Worm (Caenorhabditis elegans) whole organism, dauer: ENCODE data around the gene nlp-76.
"Not testable (repeated sequence)": the region's sequence is repeated elsewhere in the genome, so short reads cannot be mapped to it uniquely, and the experiment has no call there.

ENCODE experiments used
- unc-62 ChIP-seq: sonication (generic microtip); optimal IDR thresholded peaks from 2 replicates; lab custom pipeline; 2017; ENCODE audit warnings: missing biosample characterization, missing genetic modification reagents, missing genetic modification characterization

nlp-76 gene

DNA sequence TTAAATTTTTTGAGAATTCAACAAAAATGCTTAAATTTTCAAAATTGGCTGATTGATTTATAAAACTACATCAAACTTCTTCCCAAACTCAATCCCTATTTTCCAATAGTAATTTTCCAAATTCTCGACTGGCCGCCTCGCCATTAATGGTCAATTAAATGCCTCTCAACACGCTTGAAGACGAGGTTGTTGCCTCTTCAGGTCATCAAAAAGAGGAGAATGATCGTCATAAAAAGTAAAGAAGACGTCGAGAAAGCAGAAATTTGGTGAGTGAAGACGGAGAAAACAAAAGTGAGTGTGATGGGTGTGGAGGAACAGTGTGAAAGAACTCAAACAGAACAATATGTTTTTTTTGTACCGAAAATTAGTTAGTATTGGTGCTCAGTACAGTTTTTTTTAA, 22.7 kb downstream of the nlp-76 start:
- no peak for TF ChIP-seq unc-62 (GFP tag; lab: Kevin White, UChicago)

DNA sequence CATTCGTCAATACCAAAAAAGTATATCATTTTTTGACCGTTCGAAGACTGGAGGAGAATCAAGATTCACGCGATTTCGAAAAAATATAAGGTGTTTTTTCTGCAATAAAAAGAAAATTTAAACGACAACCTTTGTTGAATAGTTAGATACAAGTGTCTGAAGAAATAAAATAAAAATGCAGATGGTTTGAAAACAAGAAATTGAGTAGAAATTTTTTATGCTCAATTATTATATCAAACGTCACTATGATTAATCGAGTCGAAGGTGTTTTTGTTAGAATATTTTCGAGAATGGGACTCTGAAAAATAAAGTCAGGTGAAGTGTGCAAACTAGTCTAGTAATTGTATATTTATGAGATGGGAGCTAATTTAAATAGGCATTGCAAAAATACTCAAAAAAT, 23.2 kb downstream of the nlp-76 start, which contains the start of gene R09A8.5:
R09A8.5 (minus strand) TSS at position 101 of the 400 bp plus-strand sequence.
- no peak for TF ChIP-seq unc-62 (GFP tag; lab: Kevin White, UChicago)

- TF ChIP-seq unc-62 (GFP tag; lab: Kevin White, UChicago), result no peak
Observed at ce11 chrX:12637978-12638377, 25.7 kb downstream of the nlp-76 start.

DNA sequence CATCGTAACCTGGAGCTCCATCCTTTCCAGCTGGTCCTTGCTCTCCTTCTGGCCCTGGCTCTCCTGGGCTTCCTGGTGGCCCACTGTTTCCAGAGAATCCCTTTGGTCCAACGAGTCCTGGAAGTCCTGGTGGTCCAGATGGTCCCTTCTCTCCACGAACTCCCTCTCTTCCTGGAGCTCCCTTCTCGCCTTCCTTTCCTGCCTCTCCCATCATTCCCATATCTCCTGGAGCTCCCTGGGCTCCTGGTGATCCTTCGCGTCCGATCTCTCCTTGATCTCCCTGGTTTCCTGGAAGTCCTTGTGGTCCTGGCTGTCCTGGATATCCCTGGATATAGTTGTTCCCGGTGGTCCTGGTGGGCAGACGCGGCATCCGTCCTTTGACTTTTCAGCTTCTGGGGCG, 27.5 kb downstream of the nlp-76 start:
- no peak for TF ChIP-seq unc-62 (GFP tag; lab: Kevin White, UChicago)

DNA sequence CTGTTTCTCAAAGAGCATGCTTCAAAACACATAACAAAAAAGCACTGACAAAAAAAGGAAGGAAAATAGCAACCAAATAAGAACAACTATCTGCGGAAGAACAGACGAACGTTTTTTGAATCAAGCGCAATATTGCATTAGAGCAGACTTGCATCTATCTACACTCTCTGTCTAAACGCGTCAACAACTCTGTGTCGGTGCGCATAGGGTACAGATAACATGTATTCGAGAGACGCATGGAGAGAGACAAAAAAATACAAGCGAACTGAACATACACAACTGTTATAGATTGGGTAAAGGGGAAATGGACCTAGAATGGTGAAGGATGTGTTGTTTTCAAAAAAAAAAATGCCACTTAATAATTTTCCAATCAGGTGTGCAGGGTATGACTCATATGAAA, 28.7 kb downstream of the nlp-76 start:
- TF ChIP-seq unc-62 (GFP tag; lab: Kevin White, UChicago), result no peak

DNA sequence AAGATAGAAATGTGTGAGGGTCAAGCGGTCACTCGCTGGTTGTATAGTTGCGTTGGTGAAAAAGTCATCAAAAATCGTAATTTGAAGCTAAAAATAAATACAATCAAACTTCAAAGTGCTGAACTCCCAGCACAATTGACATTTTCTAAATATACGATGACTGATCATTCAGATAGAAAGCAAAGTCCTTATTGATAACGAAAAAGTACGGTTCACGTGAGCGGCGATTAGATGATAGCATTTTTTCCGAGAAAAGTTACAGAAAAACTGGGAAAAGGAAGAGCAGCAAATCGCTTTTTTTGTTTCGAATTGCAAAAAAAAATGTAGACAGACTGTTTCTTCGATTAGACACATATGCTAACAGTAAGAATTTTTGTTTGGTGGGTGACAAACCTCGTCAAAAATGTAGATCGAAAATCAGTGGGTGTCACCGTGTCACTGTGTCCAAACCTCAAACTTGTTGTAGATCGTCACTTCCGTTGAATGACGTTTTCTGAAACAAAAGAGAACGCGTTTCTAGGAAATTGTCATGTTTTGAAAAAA, 29.8 kb downstream of the nlp-76 start, which contains the start of gene ivns-1:
ivns-1 (minus strand) TSS at position 493 of the 543 bp plus-strand sequence.
- TF ChIP-seq unc-62 (GFP tag; lab: Kevin White, UChicago), result no peak

DNA sequence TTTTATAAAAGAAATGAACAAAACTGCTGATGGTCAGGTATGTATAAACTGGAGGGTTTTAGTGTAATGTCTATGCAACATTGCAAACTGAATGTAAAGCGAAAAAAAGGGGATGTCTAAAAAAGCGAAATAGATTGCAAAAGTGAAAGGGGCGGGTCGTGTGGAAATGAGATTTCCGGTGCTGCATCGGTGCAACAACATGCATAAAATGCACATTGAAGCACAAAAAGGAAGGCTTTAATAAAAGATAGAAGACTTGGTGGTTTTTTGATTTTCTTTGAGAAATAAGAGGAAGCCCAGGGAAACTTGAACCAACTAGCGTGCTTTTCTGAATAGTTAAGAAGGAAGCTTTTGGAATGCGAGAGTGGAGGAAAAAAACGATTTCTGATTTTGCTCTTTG, 31.0 kb downstream of the nlp-76 start:
- TF ChIP-seq unc-62 (GFP tag; lab: Kevin White, UChicago), result no peak

ce11 chrX:12631446-12631845, 32.3 kb downstream of the nlp-76 start:
- no peak for TF ChIP-seq unc-62 (GFP tag; lab: Kevin White, UChicago)

DNA sequence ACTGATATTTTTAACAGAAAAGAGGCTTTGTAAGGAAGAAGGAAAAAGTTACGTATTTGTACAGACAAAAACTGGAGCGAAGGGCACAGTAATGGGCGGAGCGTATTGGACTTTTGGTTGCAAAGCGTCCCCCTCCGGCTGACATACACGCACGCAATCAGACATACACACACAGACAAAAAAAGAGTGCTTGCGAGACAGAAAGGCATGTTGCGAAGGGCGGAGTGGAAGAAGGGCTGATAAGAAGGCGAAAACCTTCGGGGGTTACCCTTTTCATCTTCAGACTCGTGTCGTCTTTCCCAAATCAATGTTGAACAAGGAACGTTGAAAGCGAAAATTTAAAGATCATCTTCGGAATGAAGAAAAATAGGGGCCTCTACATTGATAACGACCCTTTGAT, 33.1 kb downstream of the nlp-76 start:
- no peak for TF ChIP-seq unc-62 (GFP tag; lab: Kevin White, UChicago)

DNA sequence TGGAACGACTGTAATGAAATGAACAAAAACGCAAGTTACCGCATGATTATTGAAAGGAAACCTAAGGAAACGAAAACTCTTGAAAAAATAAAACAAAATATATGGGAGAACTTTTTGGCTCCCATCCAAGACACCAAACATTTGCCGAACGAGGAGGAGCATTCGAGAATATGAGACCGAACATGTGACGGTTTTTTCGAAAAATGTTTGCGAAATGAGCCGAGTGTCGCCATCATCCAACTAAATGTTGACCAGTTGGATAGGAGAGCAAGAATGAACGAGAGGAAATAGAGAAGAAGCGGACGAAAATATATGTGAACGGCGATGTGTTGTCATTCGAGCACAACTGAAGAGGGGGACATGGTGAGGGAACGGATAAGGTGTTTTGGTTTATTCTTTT, 33.7 kb downstream of the nlp-76 start:
- TF ChIP-seq unc-62 (GFP tag; lab: Kevin White, UChicago), result no peak

DNA sequence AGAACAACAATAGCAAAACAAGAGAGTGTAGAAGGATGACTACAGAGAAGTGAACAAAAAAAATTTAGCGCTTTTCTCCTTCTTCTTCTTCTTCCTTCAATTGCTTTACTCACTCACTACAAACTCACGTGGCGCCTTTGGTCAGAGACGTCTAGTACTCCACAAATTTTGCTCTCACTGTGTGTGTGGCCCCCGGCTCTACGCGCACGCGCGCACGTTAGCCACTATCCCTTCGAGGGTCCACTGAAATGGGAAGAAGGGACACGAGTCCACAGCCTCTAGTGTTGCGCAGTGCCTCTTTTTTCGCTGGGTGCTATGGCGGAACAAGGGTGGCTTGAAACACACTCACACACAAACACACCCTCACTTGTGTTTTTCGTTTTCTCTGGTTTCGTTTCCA, 34.4 kb downstream of the nlp-76 start:
- no peak for TF ChIP-seq unc-62 (GFP tag; lab: Kevin White, UChicago)

DNA sequence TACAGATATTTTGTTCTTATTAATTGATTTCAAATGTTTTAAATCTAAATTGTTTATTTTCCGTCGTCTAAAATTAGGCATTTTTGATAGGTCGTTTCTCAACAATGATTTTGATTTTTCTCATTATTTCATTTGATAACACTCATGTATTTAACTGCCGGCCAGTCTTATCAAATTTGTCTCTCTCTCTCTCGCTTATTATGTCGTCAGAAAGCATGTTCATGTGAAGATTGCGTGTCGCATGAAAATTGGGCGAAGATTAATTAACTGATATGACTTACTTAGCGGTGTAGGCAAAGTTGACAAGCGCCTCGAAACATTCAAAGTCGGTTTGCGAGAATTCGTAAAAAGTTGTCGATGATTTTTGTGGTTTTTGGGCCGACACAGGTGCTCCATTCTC, 35.9 kb downstream of the nlp-76 start:
- no peak for TF ChIP-seq unc-62 (GFP tag; lab: Kevin White, UChicago)

ce11 chrX:12620310-12620709, 43.4 kb downstream of the nlp-76 start:
- no peak for TF ChIP-seq unc-62 (GFP tag; lab: Kevin White, UChicago)

- TF ChIP-seq unc-62 (GFP tag; lab: Kevin White, UChicago), result no peak
Observed at ce11 chrX:12619165-12619564, 44.5 kb downstream of the nlp-76 start, which contains the start of gene R09A8.2. Gene R09A8.2 (plus strand): TSS chrX:12619465.

- no peak for TF ChIP-seq unc-62 (GFP tag; lab: Kevin White, UChicago)
Observed at ce11 chrX:12618447-12618846, 45.3 kb downstream of the nlp-76 start.

DNA sequence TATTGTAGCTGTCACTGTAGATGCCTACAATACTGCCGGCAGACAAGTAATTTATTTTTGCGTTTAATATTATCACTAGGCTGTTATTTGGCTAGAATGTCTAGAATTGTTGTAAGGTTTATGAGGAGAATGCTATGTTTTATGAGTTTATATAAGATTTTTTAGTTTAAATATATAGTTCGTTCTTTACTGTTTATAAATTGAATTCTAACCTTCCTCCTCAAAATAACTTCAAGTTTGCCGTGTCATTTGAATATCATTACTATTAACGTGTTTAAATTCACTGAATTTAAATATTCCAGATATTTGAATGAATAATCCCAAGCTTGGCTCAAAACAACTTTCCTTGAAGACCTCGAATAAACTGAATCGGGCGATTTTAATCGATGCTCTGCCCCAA, 50.3 kb downstream of the nlp-76 start, which contains the start of gene R09A8.1:
R09A8.1 (plus strand) TSS at position 301 of the 400 bp plus-strand sequence.
- not testable (repeated sequence) for TF ChIP-seq unc-62 (GFP tag; lab: Kevin White, UChicago)
